Fruit fly (Drosophila melanogaster): ENCODE data around the gene trbd.

trbd gene

dm6 chr3R:9747900-9748663 is 37.2 kb upstream of the trbd start:
- TF ChIP-seq jim (GFP tag; optimal IDR thresholded peaks at IDR 0.05) (no peak), sage (GFP tag; optimal IDR thresholded peaks at IDR 0.05) (no peak), sv (GFP tag; optimal IDR thresholded peaks at IDR 0.05) (no peak), usp (GFP tag; optimal IDR thresholded peaks at IDR 0.05) (no peak), ey (GFP tag; optimal IDR thresholded peaks at IDR 0.05) (no peak), Abd-B (GFP tag; optimal IDR thresholded peaks at IDR 0.05) (no peak), psq (GFP tag; optimal IDR thresholded peaks at IDR 0.05) (no peak), Dfd (GFP tag; optimal IDR thresholded peaks at IDR 0.05) (no peak), GATAd (GFP tag; optimal IDR thresholded peaks at IDR 0.05) (no peak), Hnf4 (GFP tag; optimal IDR thresholded peaks at IDR 0.05) (no peak)

dm6 chr3R:9747875-9747899 is 36.9 kb upstream of the trbd start, which contains the start of gene PpD3:
TSS of gene PpD3 (plus strand) at chr3R:9747875.
- no peak for TF ChIP-seq GATAd (GFP tag; optimal IDR thresholded peaks at IDR 0.05)
- no peak for TF ChIP-seq HLH106 (tag; optimal IDR thresholded peaks at IDR 0.05)
- TF ChIP-seq Vsx2 (GFP tag; optimal IDR thresholded peaks at IDR 0.05; ENCODE audit: partially characterized antibody), result no peak
- TF ChIP-seq h (GFP tag; optimal IDR thresholded peaks at IDR 0.05), result no peak
- no peak for TF ChIP-seq pan (optimal IDR thresholded peaks at IDR 0.05)
- no peak for TF ChIP-seq psq (GFP tag; optimal IDR thresholded peaks at IDR 0.05)

dm6 chr3R:9747272-9747874 is 36.5 kb upstream of the trbd start, which contains the start of gene CG12948:
TSS of gene CG12948 (minus strand) at chr3R:9747744.
- TF ChIP-seq CG32264 (GFP tag; optimal IDR thresholded peaks at IDR 0.05) (no peak), GATAd (GFP tag; optimal IDR thresholded peaks at IDR 0.05) (no peak), HLH106 (tag; optimal IDR thresholded peaks at IDR 0.05) (peak; percentile 79), N (GFP tag; optimal IDR thresholded peaks at IDR 0.05) (no peak), sv (GFP tag; optimal IDR thresholded peaks at IDR 0.05) (peak; percentile 55), br (GFP tag; optimal IDR thresholded peaks at IDR 0.05) (peak; percentile 80), rgr (GFP tag; optimal IDR thresholded peaks at IDR 0.05) (peak; percentile 73), Vsx2 (GFP tag; optimal IDR thresholded peaks at IDR 0.05; ENCODE audit: partially characterized antibody) (no peak), Sp1 (GFP tag; optimal IDR thresholded peaks at IDR 0.05) (peak; percentile 76), psq (GFP tag; optimal IDR thresholded peaks at IDR 0.05) (peak; percentile 53), Hr78 (GFP tag; optimal IDR thresholded peaks at IDR 0.05) (no peak), Myc (optimal IDR thresholded peaks at IDR 0.05) (peak; percentile 50), Dif (GFP tag; optimal IDR thresholded peaks at IDR 0.05; ENCODE audit: partially characterized antibody) (peak; percentile 17), OdsH (GFP tag; optimal IDR thresholded peaks at IDR 0.05) (peak; percentile 55), CG9705 (GFP tag; optimal IDR thresholded peaks at IDR 0.05) (peak; percentile 74), woc (GFP tag; optimal IDR thresholded peaks at IDR 0.05) (peak; percentile 96), Rel (GFP tag; optimal IDR thresholded peaks at IDR 0.05) (no peak), Rel (tag; optimal IDR thresholded peaks at IDR 0.05) (peak; percentile 65), dsf (GFP tag; optimal IDR thresholded peaks at IDR 0.05; ENCODE audit: borderline replicate concordance) (peak; percentile 10), foxo (GFP tag; optimal IDR thresholded peaks at IDR 0.05) (peak in 1 of 2 experiments; percentile 32), ey (GFP tag; optimal IDR thresholded peaks at IDR 0.05) (peak; percentile 51)

dm6 chr3R:9746267-9746666 is 35.4 kb upstream of the trbd start, which contains the start of gene CG34409:
TSS of gene CG34409 (minus strand) at chr3R:9746367.
- TF ChIP-seq Dif (GFP tag; optimal IDR thresholded peaks at IDR 0.05; ENCODE audit: partially characterized antibody) (no peak), OdsH (GFP tag; optimal IDR thresholded peaks at IDR 0.05) (no peak), CG32264 (GFP tag; optimal IDR thresholded peaks at IDR 0.05) (no peak), Hr78 (GFP tag; optimal IDR thresholded peaks at IDR 0.05) (no peak), dmrt93B (GFP tag; optimal IDR thresholded peaks at IDR 0.05) (no peak), Hnf4 (GFP tag; optimal IDR thresholded peaks at IDR 0.05) (no peak), Sp1 (GFP tag; optimal IDR thresholded peaks at IDR 0.05) (no peak), Mio (GFP tag; optimal IDR thresholded peaks at IDR 0.05) (no peak), sv (GFP tag; optimal IDR thresholded peaks at IDR 0.05) (no peak), Hr83 (GFP tag; optimal IDR thresholded peaks at IDR 0.05; ENCODE audit: poor library complexity, severe bottlenecking) (no peak), lola (GFP tag; optimal IDR thresholded peaks at IDR 0.05) (no peak), Dfd (GFP tag; optimal IDR thresholded peaks at IDR 0.05) (no peak), fru (GFP tag; optimal IDR thresholded peaks at IDR 0.05) (no peak)

All from whole organism, wandering third instar larva.